Fruit fly (Drosophila melanogaster) whole organism, embryonic: Measurements from ENCODE around the gene RAF2.

Experiments used
- CG10147 ChIP-seq: fragments of 200-800 bp; sonication (Bioruptor generic); optimal IDR thresholded peaks from 2 replicates; lab custom pipeline; 2019; ENCODE audit warnings: missing biosample characterization, mild to moderate bottlenecking, missing genetic modification characterization, moderate library complexity
- CG10959 ChIP-seq: fragments of 200-800 bp; sonication (Bioruptor generic); IDR thresholded peaks from 2 replicates; pipeline ENCODE4 v1.3.6; 2022; ENCODE audit warnings: missing biosample characterization, missing genetic modification characterization
- CG11093 ChIP-seq: fragments of 200-800 bp; sonication (Bioruptor generic); IDR thresholded peaks from 3 replicates; pipeline ENCODE4 v1.3.6; 2022; ENCODE audit warnings: missing biosample characterization, missing genetic modification characterization
- CG11560 ChIP-seq: fragments of 200-800 bp; sonication (Bioruptor generic); IDR thresholded peaks from 3 replicates; pipeline ENCODE4 v1.3.6; 2022; ENCODE audit warnings: missing biosample characterization, missing genetic modification characterization
- CG12104 ChIP-seq: fragments of 200-800 bp; sonication (Bioruptor generic); optimal IDR thresholded peaks from 3 replicates; lab custom pipeline; 2016; ENCODE audit warnings: missing biosample characterization, missing genetic modification characterization
- CG12299 ChIP-seq: fragments of 200-800 bp; sonication (Bioruptor generic); optimal IDR thresholded peaks from 2 replicates; lab custom pipeline; 2018; ENCODE audit warnings: missing biosample characterization, mild to moderate bottlenecking, missing genetic modification characterization
- CG12769 ChIP-seq: fragments of 200-800 bp; sonication (Bioruptor generic); optimal IDR thresholded peaks from 2 replicates; lab custom pipeline; 2019; ENCODE audit warnings: missing biosample characterization, mild to moderate bottlenecking, missing genetic modification characterization, moderate library complexity
- CG13624 ChIP-seq: fragments of 200-800 bp; sonication (Bioruptor generic); optimal IDR thresholded peaks from 2 replicates; lab custom pipeline; 2016; ENCODE audit warnings: missing biosample characterization, missing genetic modification characterization
- CG16813 ChIP-seq: fragments of 200-800 bp; sonication (Bioruptor generic); IDR thresholded peaks from 3 replicates; pipeline ENCODE4 v1.3.6; 2022; ENCODE audit warnings: missing biosample characterization, missing genetic modification characterization; ENCODE audit not compliant: partially characterized antibody
- CG17829 ChIP-seq: fragments of 200-800 bp; optimal IDR thresholded peaks from 2 replicates; lab custom pipeline; 2019; ENCODE audit warnings: missing biosample characterization, mild to moderate bottlenecking, missing genetic modification characterization, moderate library complexity
- CG3281 ChIP-seq: fragments of 200-800 bp; sonication (Bioruptor generic); optimal IDR thresholded peaks from 3 replicates; lab custom pipeline; 2017; ENCODE audit warnings: missing biosample characterization, mild to moderate bottlenecking, missing genetic modification characterization
- CG33557 ChIP-seq: fragments of 200-800 bp; sonication (Bioruptor generic); optimal IDR thresholded peaks from 2 replicates; lab custom pipeline; 2019; ENCODE audit warnings: missing biosample characterization, mild to moderate bottlenecking, missing genetic modification characterization, moderate library complexity
- CG6654 ChIP-seq: fragments of 200-800 bp; sonication (Bioruptor generic); optimal IDR thresholded peaks from 2 replicates; lab custom pipeline; 2017; ENCODE audit warnings: missing biosample characterization, mild to moderate bottlenecking, missing genetic modification characterization
- CG6813 ChIP-seq: fragments of 200-800 bp; sonication (Bioruptor generic); optimal IDR thresholded peaks from 2 replicates; lab custom pipeline; 2017; ENCODE audit warnings: missing biosample characterization, missing genetic modification characterization, mild to moderate bottlenecking, moderate library complexity, missing genetic modification reagents
- CG8290 ChIP-seq, 3 experiments: fragments of 200-800 bp; sonication (Bioruptor generic); optimal IDR thresholded peaks; 2 replicates each; lab custom pipeline; 2016 to 2019; ENCODE audit warnings: missing biosample characterization in 3 of 3, missing genetic modification characterization in 3 of 3, mild to moderate bottlenecking in 2 of 3, moderate library complexity in 1 of 3
- CG8478 ChIP-seq: fragments of >200 bp; optimal IDR thresholded peaks from 2 replicates; lab custom pipeline; 2018
- D19A ChIP-seq: fragments of 200-800 bp; optimal IDR thresholded peaks from 3 replicates; lab custom pipeline; 2019; ENCODE audit warnings: missing biosample characterization, mild to moderate bottlenecking, missing genetic modification characterization, moderate library complexity
- Dbx ChIP-seq: fragments of 200-800 bp; sonication (Bioruptor generic); IDR thresholded peaks from 3 replicates; pipeline ENCODE4 v1.3.6; 2022; ENCODE audit warnings: missing biosample characterization, missing genetic modification characterization
- Dek ChIP-seq: fragments of 200-800 bp; sonication (Bioruptor generic); optimal IDR thresholded peaks from 3 replicates; lab custom pipeline; 2019; ENCODE audit warnings: missing biosample characterization, mild to moderate bottlenecking, missing genetic modification characterization, moderate library complexity
- Elba2 ChIP-seq: fragments of 200-800 bp; sonication (Bioruptor generic); optimal IDR thresholded peaks from 3 replicates; lab custom pipeline; 2016; ENCODE audit warnings: missing biosample characterization, missing genetic modification characterization
- GATAe ChIP-seq: fragments of 200-800 bp; sonication (Bioruptor generic); conservative IDR thresholded peaks from 2 replicates; pipeline ENCODE4 v1.3.6; 2022; ENCODE audit warnings: missing biosample characterization, missing genetic modification characterization
- Hmx ChIP-seq: fragments of 200-800 bp; sonication (Bioruptor generic); optimal IDR thresholded peaks from 2 replicates; lab custom pipeline; 2016; ENCODE audit warnings: missing biosample characterization, missing genetic modification characterization
- Hr3 ChIP-seq: fragments of 200-800 bp; sonication (Bioruptor generic); optimal IDR thresholded peaks from 3 replicates; lab custom pipeline; 2016; ENCODE audit warnings: missing biosample characterization, missing genetic modification characterization
- MBD-R2 ChIP-seq: fragments of 200-800 bp; sonication (Bioruptor generic); IDR thresholded peaks from 2 replicates; pipeline ENCODE4 v1.3.6; 2022; ENCODE audit warnings: missing biosample characterization, missing genetic modification characterization
- Med ChIP-seq: fragments of 200-800 bp; sonication (Bioruptor generic); peaks from one replicate; lab custom pipeline; 2016; ENCODE audit warnings: missing biosample characterization, missing genetic modification characterization, mild to moderate bottlenecking, inconsistent platforms, moderate library complexity
- NFAT ChIP-seq: fragments of 200-800 bp; sonication (Bioruptor generic); IDR thresholded peaks from 2 replicates; pipeline ENCODE4 v1.3.6; 2022; ENCODE audit warnings: missing biosample characterization, missing genetic modification characterization
- Rfx ChIP-seq: fragments of 200-800 bp; sonication (Bioruptor generic); IDR thresholded peaks from 2 replicates; pipeline ENCODE4 v1.3.6; 2022; ENCODE audit warnings: missing biosample characterization, missing genetic modification characterization
- Stat92E ChIP-seq, 3 experiments: fragments of >200 bp in 2 of 3; fragments of 200-800 bp in 1 of 3; sonication (Bioruptor generic) in 1 of 3; optimal IDR thresholded peaks; 2 replicates each; lab custom pipeline; 2017 to 2019; ENCODE audit warnings: missing biosample characterization in 3 of 3, missing genetic modification characterization in 3 of 3, mild to moderate bottlenecking in 1 of 3, moderate library complexity in 1 of 3
- amos ChIP-seq: fragments of 200-800 bp; sonication (Bioruptor generic); IDR thresholded peaks from 2 replicates; pipeline ENCODE4 v1.3.6; 2022; ENCODE audit warnings: missing biosample characterization, missing genetic modification characterization; ENCODE audit not compliant: partially characterized antibody
- ap ChIP-seq: fragments of 200-800 bp; sonication (Bioruptor generic); IDR thresholded peaks from 2 replicates; pipeline ENCODE4 v1.3.6; 2022; ENCODE audit warnings: missing biosample characterization, missing genetic modification characterization
- bowl ChIP-seq: fragments of 200-800 bp; sonication (Bioruptor generic); IDR thresholded peaks from 2 replicates; pipeline ENCODE4 v1.3.6; 2022; ENCODE audit warnings: missing biosample characterization, missing genetic modification characterization
- bsh ChIP-seq, 2 experiments: fragments of 200-800 bp; sonication (Bioruptor generic); optimal IDR thresholded peaks; 2 replicates each; lab custom pipeline; 2017 to 2018; ENCODE audit warnings: mild to moderate bottlenecking in 2 of 2, missing biosample characterization in 2 of 2, missing genetic modification characterization in 2 of 2, moderate library complexity in 1 of 2
- chm ChIP-seq: fragments of 200-800 bp; sonication (Bioruptor generic); IDR thresholded peaks from 2 replicates; pipeline ENCODE4 v1.3.6; 2022; ENCODE audit warnings: missing biosample characterization, missing genetic modification characterization
- corto ChIP-seq: fragments of 200-800 bp; sonication (Bioruptor generic); optimal IDR thresholded peaks from 2 replicates; lab custom pipeline; 2016; ENCODE audit warnings: missing biosample characterization, mild to moderate bottlenecking, missing genetic modification characterization, moderate library complexity
- da ChIP-seq: fragments of 200-800 bp; sonication (Bioruptor generic); optimal IDR thresholded peaks from 2 replicates; lab custom pipeline; 2016; ENCODE audit warnings: missing biosample characterization, missing genetic modification characterization
- dati ChIP-seq: fragments of 200-800 bp; sonication (Bioruptor generic); IDR thresholded peaks from 2 replicates; pipeline ENCODE4 v1.3.6; 2022; ENCODE audit warnings: missing biosample characterization, missing genetic modification characterization
- dpn ChIP-seq, 2 experiments: fragments of 200-800 bp; sonication (Bioruptor generic); optimal IDR thresholded peaks; 3 replicates each; lab custom pipeline; 2016; ENCODE audit warnings: missing biosample characterization in 2 of 2, missing genetic modification characterization in 2 of 2
- eve ChIP-seq, 2 experiments: fragments of >200 bp; optimal IDR thresholded peaks; 2 replicates each; lab custom pipeline; 2017; ENCODE audit warnings: missing biosample characterization in 2 of 2, missing genetic modification characterization in 2 of 2
- ewg ChIP-seq: fragments of 200-800 bp; sonication (Bioruptor generic); optimal IDR thresholded peaks from 3 replicates; lab custom pipeline; 2017; ENCODE audit warnings: mild to moderate bottlenecking, missing biosample characterization, missing genetic modification reagents, missing genetic modification characterization
- gcm2 ChIP-seq: fragments of 200-800 bp; sonication (Bioruptor generic); optimal IDR thresholded peaks from 2 replicates; lab custom pipeline; 2016; ENCODE audit warnings: missing biosample characterization, missing genetic modification characterization
- gsb ChIP-seq: fragments of 200-800 bp; sonication (Bioruptor generic); IDR thresholded peaks from 2 replicates; pipeline ENCODE4 v1.3.6; 2022; ENCODE audit warnings: missing biosample characterization, missing genetic modification characterization
- hb ChIP-seq: fragments of 200-800 bp; sonication (Bioruptor generic); IDR thresholded peaks from 3 replicates; pipeline ENCODE4 v1.3.6; 2022; ENCODE audit warnings: missing biosample characterization, missing genetic modification characterization; ENCODE audit not compliant: partially characterized antibody
- lab ChIP-seq: fragments of 200-800 bp; sonication (Bioruptor generic); optimal IDR thresholded peaks from 3 replicates; lab custom pipeline; 2017; ENCODE audit warnings: missing biosample characterization, missing genetic modification characterization, mild to moderate bottlenecking, moderate library complexity, missing genetic modification reagents
- onecut ChIP-seq: fragments of 200-800 bp; sonication (Bioruptor generic); IDR thresholded peaks from 2 replicates; pipeline ENCODE4 v1.3.6; 2022; ENCODE audit warnings: missing biosample characterization, missing genetic modification characterization
- sd ChIP-seq: fragments of 200-800 bp; sonication (Bioruptor generic); optimal IDR thresholded peaks from 3 replicates; lab custom pipeline; 2018; ENCODE audit warnings: missing biosample characterization, mild to moderate bottlenecking, missing genetic modification characterization, moderate library complexity
- sens ChIP-seq: fragments of 200-800 bp; sonication (Bioruptor generic); peaks from one replicate; lab custom pipeline; 2016; ENCODE audit warnings: missing biosample characterization, missing genetic modification characterization
- sug ChIP-seq: fragments of 200-800 bp; optimal IDR thresholded peaks from 2 replicates; lab custom pipeline; 2019; ENCODE audit warnings: missing biosample characterization, mild to moderate bottlenecking, missing genetic modification characterization, moderate library complexity
- tin ChIP-seq: fragments of 200-800 bp; sonication (Bioruptor generic); optimal IDR thresholded peaks from 3 replicates; lab custom pipeline; 2016; ENCODE audit warnings: missing biosample characterization, missing genetic modification characterization
- wdn ChIP-seq: fragments of 200-800 bp; sonication (Bioruptor generic); IDR thresholded peaks from 2 replicates; pipeline ENCODE4 v1.3.6; 2022; ENCODE audit warnings: missing biosample characterization, missing genetic modification characterization
- z ChIP-seq: fragments of 200-800 bp; sonication (Bioruptor generic); IDR thresholded peaks from 3 replicates; pipeline ENCODE4 v1.3.6; 2022; ENCODE audit warnings: missing biosample characterization, missing genetic modification characterization

RAF2 gene

DNA sequence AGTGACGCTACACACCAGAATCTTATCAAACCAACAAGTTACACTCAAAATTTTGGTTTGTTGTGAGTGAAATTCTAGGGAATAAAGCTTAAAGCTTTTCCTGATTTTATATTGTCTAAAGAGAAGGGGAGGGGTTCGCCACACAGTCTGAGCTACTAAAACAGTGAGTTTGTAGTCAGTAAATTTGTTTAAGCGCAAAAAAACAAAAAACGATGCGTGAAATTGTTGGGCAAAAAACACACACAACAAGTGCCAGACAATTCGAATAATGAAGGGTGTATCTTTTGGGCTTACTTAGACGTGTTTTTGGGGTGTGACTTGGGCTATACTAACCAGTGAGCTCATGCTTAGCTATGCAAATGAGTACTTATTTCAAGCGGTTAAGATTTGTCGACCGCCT, 26.3 kb upstream of the RAF2 start:
- peak; percentile 56 for TF ChIP-seq sens
- peak; percentile 88; the same call in 2 of the 3 replicates for TF ChIP-seq z
- no peak for TF ChIP-seq sd (tag; lab: Kevin White, UChicago)
- no peak for TF ChIP-seq Dek (tag; lab: Kevin White, UChicago)
- peak; percentile 18 for TF ChIP-seq CG12769 (tag; lab: Kevin White, UChicago)
- no peak for TF ChIP-seq CG8290 (GFP tag; optimal IDR thresholded peaks at IDR 0.05; lab: Kevin White, UChicago)
- peak in 1 of 2 experiments; percentile 7 for TF ChIP-seq CG8290 (tag; optimal IDR thresholded peaks at IDR 0.05; lab: Kevin White, UChicago)
- no peak for TF ChIP-seq D19A
- TF ChIP-seq lab (GFP tag; lab: Kevin White, UChicago): peak; percentile 29
- peak; percentile 2 for TF ChIP-seq CG3281 (GFP tag; lab: Kevin White, UChicago)
- TF ChIP-seq gsb (GFP tag; lab: Robert Waterston, UW): no peak
- TF ChIP-seq CG6813: no peak
- peak; percentile 31; the same call in 1 of the 2 replicates for TF ChIP-seq amos (GFP tag; lab: Robert Waterston, UW)
- TF ChIP-seq Rfx (GFP tag; lab: Robert Waterston, UW): peak; percentile 26; the same call in 1 of the 2 replicates
- TF ChIP-seq CG17829 (tag; lab: Kevin White, UChicago): no peak
- no peak for TF ChIP-seq eve (GFP tag; optimal IDR thresholded peaks at IDR 0.05; lab: Kevin White, UChicago)
- no peak for TF ChIP-seq sug (tag; lab: Kevin White, UChicago)
- TF ChIP-seq tin (GFP tag; lab: Kevin White, UChicago): no peak
- TF ChIP-seq Med (GFP tag; lab: Kevin White, UChicago): peak; percentile 53
- no peak for TF ChIP-seq NFAT
- no peak for TF ChIP-seq dpn (GFP tag; optimal IDR thresholded peaks at IDR 0.05; lab: Kevin White, UChicago)

DNA sequence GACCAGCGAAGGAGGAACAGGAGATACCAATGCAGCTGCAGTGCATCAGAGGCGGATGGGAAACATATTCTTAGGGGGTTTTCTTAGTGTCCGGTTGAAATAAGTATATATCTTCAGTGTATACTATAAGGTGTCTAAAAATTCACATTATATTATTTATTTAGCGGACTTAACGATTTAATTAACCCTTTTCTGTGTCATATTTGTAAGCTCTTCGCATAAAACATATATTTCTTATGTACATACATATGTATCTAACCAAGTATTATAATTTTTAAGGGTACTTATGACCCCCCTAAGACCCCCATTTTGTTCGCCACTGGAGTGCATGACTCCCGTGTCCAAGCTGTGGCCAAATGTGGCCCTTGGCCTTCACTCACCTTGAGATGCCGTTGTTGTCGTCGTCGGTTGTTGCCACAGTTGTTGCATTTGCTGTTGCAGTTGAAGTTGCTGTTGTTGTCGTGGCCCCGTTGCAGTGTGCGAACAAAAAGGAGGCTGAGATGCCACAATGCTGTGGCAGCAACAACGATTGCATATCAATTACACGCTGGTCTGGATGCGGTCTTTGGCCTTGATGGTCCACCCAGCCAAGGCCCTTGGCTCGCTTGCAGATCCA, 24.8 kb upstream of the RAF2 start:
- no peak for TF ChIP-seq Hr3
- TF ChIP-seq CG12299 (tag; lab: Kevin White, UChicago): no peak
- peak; percentile 45 for TF ChIP-seq CG8478 (lab: Kevin White, UChicago)
- TF ChIP-seq CG10147 (GFP tag; lab: Kevin White, UChicago): no peak
- TF ChIP-seq CG11560: no peak
- 0 out of 3 replicates have a peak, but pooled peaks have one; percentile 12 for TF ChIP-seq Dbx
- TF ChIP-seq onecut (GFP tag; lab: Robert Waterston, UW): no peak
- TF ChIP-seq CG12104 (GFP tag; lab: Kevin White, UChicago): no peak
- TF ChIP-seq Hmx (GFP tag; lab: Kevin White, UChicago): no peak
- TF ChIP-seq da (GFP tag; lab: Kevin White, UChicago): no peak
- no peak for TF ChIP-seq chm (GFP tag; lab: Robert Waterston, UW)
- 0 out of 3 replicates have a peak, but pooled peaks have one; percentile 28 for TF ChIP-seq hb (GFP tag; lab: Robert Waterston, UW)
- no peak for TF ChIP-seq CG16813 (GFP tag; lab: Robert Waterston, UW)
- TF ChIP-seq MBD-R2: no peak
- TF ChIP-seq dati (GFP tag; lab: Robert Waterston, UW): no peak
- no peak for TF ChIP-seq wdn
- TF ChIP-seq bowl (GFP tag; lab: Robert Waterston, UW): no peak
- TF ChIP-seq CG13624 (GFP tag; lab: Kevin White, UChicago): no peak
- TF ChIP-seq ap (GFP tag; lab: Robert Waterston, UW): no peak
- no peak for TF ChIP-seq gcm2 (GFP tag; lab: Kevin White, UChicago)
- TF ChIP-seq bsh (GFP tag; optimal IDR thresholded peaks at IDR 0.05; lab: Kevin White, UChicago): peak in 1 of 2 experiments; percentile 89
- no peak for TF ChIP-seq ewg (GFP tag; lab: Kevin White, UChicago)
- no peak for TF ChIP-seq Stat92E (GFP tag; optimal IDR thresholded peaks at IDR 0.05; lab: Kevin White, UChicago)
- no peak for TF ChIP-seq CG11093 (GFP tag; lab: Robert Waterston, UW)
- TF ChIP-seq CG6654 (GFP tag; lab: Kevin White, UChicago): no peak
- TF ChIP-seq CG33557: no peak
- TF ChIP-seq Elba2 (GFP tag; lab: Kevin White, UChicago): no peak
- TF ChIP-seq CG10959: no peak
- no peak for TF ChIP-seq GATAe (GFP tag; lab: Robert Waterston, UW)
- no peak for TF ChIP-seq corto (GFP tag; lab: Kevin White, UChicago)
